Worm (Caenorhabditis elegans): ENCODE data around the gene tbx-41.

Gene tbx-41

ce11 chrX:1888445-1889035 is 23.5 kb downstream of the tbx-41 start (continued):
- peak; percentile 94 for TF ChIP-seq duxl-1 (tag; optimal IDR thresholded peaks at IDR 0.05; ENCODE audit: poor library complexity)
- TF ChIP-seq lin-29 (GFP tag; IDR thresholded peaks at IDR 0.05) = no peak
- TF ChIP-seq aly-2 (tag; optimal IDR thresholded peaks at IDR 0.05) = no peak
- no peak for TF ChIP-seq snpc-4 (tag; optimal IDR thresholded peaks at IDR 0.05)
- no peak for TF ChIP-seq php-3 (GFP tag; IDR thresholded peaks at IDR 0.05)
- peak; percentile 45 for TF ChIP-seq mxl-3 (GFP tag; optimal IDR thresholded peaks at IDR 0.05)
- TF ChIP-seq cey-2 (tag; optimal IDR thresholded peaks at IDR 0.05; ENCODE audit: borderline replicate concordance, insufficient read depth) = no peak

ce11 chrX:1890817-1891216 is 25.8 kb downstream of the tbx-41 start:
- no peak for TF ChIP-seq lir-3 (tag; optimal IDR thresholded peaks at IDR 0.05)
- peak in 1 of 2 experiments; percentile 93 for TF ChIP-seq unc-62 (GFP tag; optimal IDR thresholded peaks at IDR 0.05 in 1 of 2)
- no peak for TF ChIP-seq unc-62 (tag; optimal IDR thresholded peaks at IDR 0.05)

- TF ChIP-seq F37D6.2 (tag; optimal IDR thresholded peaks at IDR 0.05) (no peak), hlh-30 (tag; optimal IDR thresholded peaks at IDR 0.05; ENCODE audit: insufficient read depth) (no peak), lir-3 (tag; optimal IDR thresholded peaks at IDR 0.05) (no peak), mes-2 (tag; optimal IDR thresholded peaks at IDR 0.05; ENCODE audit: poor library complexity, severe bottlenecking) (no peak), pqm-1 (tag; optimal IDR thresholded peaks at IDR 0.05) (no peak), dmd-8 (GFP tag; IDR thresholded peaks at IDR 0.05) (no peak), zip-2 (tag; optimal IDR thresholded peaks at IDR 0.05) (no peak), nhr-111 (GFP tag; optimal IDR thresholded peaks at IDR 0.05) (no peak), snpc-1.2 (GFP tag; IDR thresholded peaks at IDR 0.05) (no peak), Y48G9A.11 (GFP tag; IDR thresholded peaks at IDR 0.05) (no peak)
These were observed 26.8 kb downstream of the tbx-41 start, which contains the start of gene B0294.3 for ce11 chrX:1891887-1892286. TSS of gene B0294.3 (plus strand) at chrX:1892187.

ce11 chrX:1897243-1897642 is 32.2 kb downstream of the tbx-41 start, which contains the start of gene B0294.1:
TSS of gene B0294.1 (minus strand) at chrX:1897343.
- TF ChIP-seq hmg-1.1 (GFP tag; IDR thresholded peaks at IDR 0.05) (no peak), unc-130 (GFP tag; optimal IDR thresholded peaks at IDR 0.05) (no peak), vab-7 (GFP tag; IDR thresholded peaks at IDR 0.05) (no peak), nhr-41 (GFP tag; IDR thresholded peaks at IDR 0.05) (no peak), F10B5.3 (tag; optimal IDR thresholded peaks at IDR 0.05) (no peak), lin-13 (GFP tag; optimal IDR thresholded peaks at IDR 0.05) (no peak), madf-9 (GFP tag; conservative IDR thresholded peaks at IDR 0.05) (no peak), ces-1 (GFP tag; optimal IDR thresholded peaks at IDR 0.05) (no peak), hlh-30 (tag; optimal IDR thresholded peaks at IDR 0.05; ENCODE audit: insufficient read depth) (no peak), dpl-1 (GFP tag; optimal IDR thresholded peaks at IDR 0.05) (no peak)

- no peak for TF ChIP-seq hlh-11 (tag; optimal IDR thresholded peaks at IDR 0.05)
- no peak for TF ChIP-seq nhr-6 (tag; optimal IDR thresholded peaks at IDR 0.05)
- no peak for TF ChIP-seq aha-1 (tag)
- TF ChIP-seq ceh-32 (tag; optimal IDR thresholded peaks at IDR 0.05; ENCODE audit: poor library complexity) = no peak
- no peak for TF ChIP-seq pha-4 (GFP tag; IDR thresholded peaks at IDR 0.05)
- no peak for TF ChIP-seq pha-4 (tag; optimal IDR thresholded peaks at IDR 0.05)
- no peak for TF ChIP-seq nhr-10 (tag; optimal IDR thresholded peaks at IDR 0.05)
- no peak for TF ChIP-seq F49E8.2 (tag; optimal IDR thresholded peaks at IDR 0.05; ENCODE audit: borderline replicate concordance)
- no peak for TF ChIP-seq dmd-8 (GFP tag; IDR thresholded peaks at IDR 0.05)
- no peak for TF ChIP-seq set-16 (GFP tag; IDR thresholded peaks at IDR 0.05)
- no peak for TF ChIP-seq php-3 (GFP tag; IDR thresholded peaks at IDR 0.05)
- no peak for TF ChIP-seq fos-1 (tag; optimal IDR thresholded peaks at IDR 0.05)
- TF ChIP-seq skn-1 (tag; optimal IDR thresholded peaks at IDR 0.05) = no peak
- TF ChIP-seq zfp-2 (tag; optimal IDR thresholded peaks at IDR 0.05) = no peak
- TF ChIP-seq Y48G9A.11 (GFP tag; IDR thresholded peaks at IDR 0.05) = no peak
- no peak for TF ChIP-seq duxl-1 (tag; optimal IDR thresholded peaks at IDR 0.05; ENCODE audit: poor library complexity)
- no peak for TF ChIP-seq unc-39 (tag; optimal IDR thresholded peaks at IDR 0.05)
- TF ChIP-seq egl-43 (GFP tag; IDR thresholded peaks at IDR 0.05) = no peak
- TF ChIP-seq madf-9 (GFP tag; conservative IDR thresholded peaks at IDR 0.05) = no peak
- TF ChIP-seq cey-2 (tag; optimal IDR thresholded peaks at IDR 0.05; ENCODE audit: borderline replicate concordance, insufficient read depth) = no peak
These were observed 36.4 kb downstream of the tbx-41 start for ce11 chrX:1901480-1901879.
